Worm (Caenorhabditis elegans): Measurements from ENCODE around the gene C01B10.9.

DNA sequence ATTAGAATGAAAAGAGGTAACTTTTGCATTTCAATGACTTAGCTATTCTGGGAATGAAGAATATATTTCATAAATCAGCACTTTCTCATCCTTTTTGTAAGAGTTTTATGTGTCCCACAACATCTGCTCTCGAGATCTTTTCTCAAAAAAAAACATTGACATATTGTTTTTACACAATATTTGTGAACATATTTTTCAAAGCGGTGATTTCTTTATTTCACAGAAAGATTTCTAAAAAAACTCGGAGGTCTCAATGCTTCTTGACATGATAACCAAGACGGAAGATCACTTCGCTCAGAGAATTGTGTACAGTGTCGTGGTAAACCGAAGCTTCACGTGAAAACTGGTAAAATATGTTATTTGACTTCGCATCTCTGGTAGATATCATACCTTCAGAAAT, 36.1 kb upstream of the C01B10.9 start, which contains the start of gene F38A5.22:
- no peak for TF ChIP-seq nhr-12 (tag; optimal IDR thresholded peaks at IDR 0.05)
- TF ChIP-seq snpc-4 (tag; optimal IDR thresholded peaks at IDR 0.05): no peak
- no peak for TF ChIP-seq nhr-77 (tag; optimal IDR thresholded peaks at IDR 0.05)
- TF ChIP-seq elt-3 (tag; optimal IDR thresholded peaks at IDR 0.05): no peak
- no peak for TF ChIP-seq egl-27 (tag; optimal IDR thresholded peaks at IDR 0.05)
- TF ChIP-seq lin-39 (tag; optimal IDR thresholded peaks at IDR 0.05): no peak
